Worm (Caenorhabditis elegans) whole organism, L3 larva: ENCODE data around the gene moc-6.

Experiments used
- R02D3.7 ChIP-seq: fragments of 150-350 bp; optimal IDR thresholded peaks from 2 replicates; lab custom pipeline; 2014; ENCODE audit warnings: missing biosample characterization, missing genetic modification characterization
- aly-2 ChIP-seq: fragments of 150-350 bp; optimal IDR thresholded peaks from 2 replicates; lab custom pipeline; 2014; ENCODE audit warnings: missing biosample characterization, missing genetic modification characterization
- ceh-28 ChIP-seq: fragments of 150-350 bp; optimal IDR thresholded peaks from 2 replicates; lab custom pipeline; 2014; ENCODE audit warnings: missing biosample characterization, missing genetic modification reagents, missing genetic modification characterization
- ceh-9 ChIP-seq: sonication (generic microtip); optimal IDR thresholded peaks from 2 replicates; lab custom pipeline; 2018; ENCODE audit warnings: missing biosample characterization, missing genetic modification characterization
- daf-12 ChIP-seq: fragments of 150-350 bp; optimal IDR thresholded peaks from 2 replicates; lab custom pipeline; 2014; ENCODE audit warnings: missing biosample characterization, missing genetic modification reagents, missing genetic modification characterization
- egl-27 ChIP-seq: sonication (generic microtip); optimal IDR thresholded peaks from 4 replicates; lab custom pipeline; 2017; ENCODE audit warnings: missing biosample characterization, missing genetic modification reagents, missing genetic modification characterization
- elt-1 ChIP-seq: fragments of 150-350 bp; optimal IDR thresholded peaks from 2 replicates; lab custom pipeline; 2014; ENCODE audit warnings: missing biosample characterization, missing genetic modification characterization
- elt-2 ChIP-seq: sonication (generic microtip); optimal IDR thresholded peaks from 2 replicates; lab custom pipeline; 2016; ENCODE audit warnings: missing genetic modification reagents, mild to moderate bottlenecking, missing genetic modification characterization, missing compliant biosample characterization
- fkh-10 ChIP-seq: sonication (generic microtip); optimal IDR thresholded peaks from 2 replicates; lab custom pipeline; 2017; ENCODE audit warnings: missing biosample characterization, missing genetic modification reagents, missing genetic modification characterization
- fos-1 ChIP-seq: fragments of 150-350 bp; optimal IDR thresholded peaks from 2 replicates; lab custom pipeline; 2014; ENCODE audit warnings: missing biosample characterization, missing genetic modification characterization
- hmg-11 ChIP-seq: sonication (generic microtip); optimal IDR thresholded peaks from 2 replicates; lab custom pipeline; 2016; ENCODE audit warnings: missing genetic modification characterization, missing compliant biosample characterization
- jun-1 ChIP-seq: fragments of 150-350 bp; optimal IDR thresholded peaks from 2 replicates; lab custom pipeline; 2014; ENCODE audit warnings: missing biosample characterization, missing genetic modification reagents, missing genetic modification characterization
- lin-15B ChIP-seq: fragments of 150-350 bp; optimal IDR thresholded peaks from 2 replicates; lab custom pipeline; 2014; ENCODE audit warnings: missing biosample characterization, missing genetic modification characterization
- lin-39 ChIP-seq: fragments of 150-350 bp; optimal IDR thresholded peaks from 2 replicates; lab custom pipeline; 2018; ENCODE audit warnings: missing biosample characterization, missing genetic modification reagents, missing genetic modification characterization
- lsy-12 ChIP-seq: sonication (generic microtip); optimal IDR thresholded peaks from 2 replicates; lab custom pipeline; 2016; ENCODE audit warnings: mild to moderate bottlenecking, missing genetic modification characterization, missing compliant biosample characterization
- nfya-1 ChIP-seq: sonication (generic microtip); optimal IDR thresholded peaks from 2 replicates; lab custom pipeline; 2017; ENCODE audit warnings: missing genetic modification characterization, mild to moderate bottlenecking, missing compliant biosample characterization, antibody characterized with exemption, moderate library complexity; ENCODE audit not compliant: insufficient read depth
- nhr-12 ChIP-seq: fragments of 150-350 bp; optimal IDR thresholded peaks from 2 replicates; lab custom pipeline; 2014; ENCODE audit warnings: missing biosample characterization, missing genetic modification characterization
- nhr-237 ChIP-seq: fragments of 150-350 bp; optimal IDR thresholded peaks from 2 replicates; lab custom pipeline; 2014; ENCODE audit warnings: missing biosample characterization, missing genetic modification characterization
- nhr-25 ChIP-seq: sonication (generic microtip); optimal IDR thresholded peaks from 2 replicates; lab custom pipeline; 2017; ENCODE audit warnings: missing biosample characterization, missing genetic modification characterization
- nhr-28 ChIP-seq: fragments of 150-350 bp; optimal IDR thresholded peaks from 2 replicates; lab custom pipeline; 2014; ENCODE audit warnings: missing biosample characterization, missing genetic modification characterization
- nhr-43 ChIP-seq: sonication (generic microtip); optimal IDR thresholded peaks from 2 replicates; lab custom pipeline; 2016; ENCODE audit warnings: mild to moderate bottlenecking, missing genetic modification characterization, missing compliant biosample characterization; ENCODE audit not compliant: poor library complexity, severe bottlenecking
- nhr-67 ChIP-seq: fragments of 150-350 bp; optimal IDR thresholded peaks from 2 replicates; lab custom pipeline; 2014; ENCODE audit warnings: missing biosample characterization, missing genetic modification characterization
- nhr-76 ChIP-seq: fragments of 150-350 bp; sonication (generic microtip); optimal IDR thresholded peaks from 5 replicates; lab custom pipeline; 2014; ENCODE audit warnings: missing biosample characterization, missing genetic modification characterization
- pha-4 ChIP-seq: fragments of 150-350 bp; optimal IDR thresholded peaks from 2 replicates; lab custom pipeline; 2014; ENCODE audit warnings: missing biosample characterization, missing genetic modification reagents, missing genetic modification characterization
- pqm-1 ChIP-seq: fragments of 150-350 bp; optimal IDR thresholded peaks from 2 replicates; lab custom pipeline; 2017; ENCODE audit warnings: missing biosample characterization, missing genetic modification characterization, inconsistent platforms
- sea-2 ChIP-seq: fragments of 150-350 bp; sonication (generic microtip); optimal IDR thresholded peaks from 4 replicates; lab custom pipeline; 2014; ENCODE audit warnings: missing biosample characterization, missing genetic modification reagents, missing genetic modification characterization
- snpc-4 ChIP-seq: fragments of 150-350 bp; optimal IDR thresholded peaks from 2 replicates; lab custom pipeline; 2014; ENCODE audit warnings: missing biosample characterization, missing genetic modification characterization
- unc-62 ChIP-seq: fragments of 150-350 bp; sonication (generic microtip); optimal IDR thresholded peaks from 4 replicates; lab custom pipeline; 2014; ENCODE audit warnings: missing biosample characterization, missing genetic modification reagents, missing genetic modification characterization
- zag-1 ChIP-seq: fragments of 150-350 bp; optimal IDR thresholded peaks from 2 replicates; lab custom pipeline; 2014; ENCODE audit warnings: missing biosample characterization, missing genetic modification characterization
- ztf-11 ChIP-seq: fragments of 150-350 bp; optimal IDR thresholded peaks from 2 replicates; lab custom pipeline; 2014; ENCODE audit warnings: missing biosample characterization, missing genetic modification characterization

moc-6 gene

DNA sequence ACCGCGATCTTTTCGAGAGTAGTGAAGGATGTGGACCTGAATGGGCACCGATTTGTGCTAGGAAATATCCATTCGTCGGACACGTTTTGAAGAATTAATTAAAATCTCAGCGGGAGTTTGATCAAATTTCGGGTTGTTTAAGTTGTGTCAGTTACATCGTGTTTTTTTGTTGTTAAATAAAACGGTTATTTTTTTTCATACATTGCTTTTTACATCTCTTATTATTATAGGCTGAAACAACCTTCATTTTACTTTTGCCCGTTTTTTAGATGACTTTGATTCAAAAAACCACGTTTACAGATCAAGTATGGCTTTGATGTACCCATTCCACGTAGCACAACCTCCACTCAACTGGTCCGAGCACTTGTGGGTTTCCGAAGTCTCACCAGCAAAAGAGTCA is 22.7 kb upstream of the moc-6 start, which contains the start of gene emb-1:
Gene emb-1 (plus strand): TSS at position 301 of the 400 bp plus-strand sequence.
- TF ChIP-seq pqm-1 (tag; lab: Kevin White, UChicago) (no peak), pha-4 (tag; lab: Kevin White, UChicago) (no peak), lin-39 (tag; lab: Kevin White, UChicago) (no peak), egl-27 (no peak), nhr-237 (tag; lab: Kevin White, UChicago) (no peak), jun-1 (tag; lab: Kevin White, UChicago) (no peak), daf-12 (tag; lab: Kevin White, UChicago) (no peak), nhr-25 (tag; lab: Kevin White, UChicago) (no peak), sea-2 (GFP tag; lab: Kevin White, UChicago) (no peak)

DNA sequence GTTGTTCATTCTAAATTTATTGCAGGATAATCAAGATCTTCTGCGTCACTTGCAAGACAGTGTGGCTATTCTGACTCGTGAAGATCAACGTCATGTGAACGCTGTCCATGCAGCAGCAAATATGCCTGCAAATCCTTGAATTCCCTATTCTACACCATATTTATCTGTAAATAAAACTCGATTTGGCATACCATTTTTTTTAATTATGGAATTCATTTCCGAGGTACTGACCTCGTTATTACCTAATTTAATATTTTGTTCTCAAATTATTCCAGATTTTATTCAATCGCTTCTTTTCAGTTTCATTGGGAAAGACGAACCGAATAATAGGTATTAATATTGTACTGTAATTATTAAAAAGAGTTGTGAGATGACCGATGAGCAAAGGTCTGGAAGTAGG is 22.2 kb upstream of the moc-6 start, which contains the start of gene cid-1:
Gene cid-1 (plus strand): TSS at position 301 of the 400 bp plus-strand sequence.
- TF ChIP-seq ceh-9 (tag; lab: Kevin White, UChicago) (no peak), lin-39 (tag; lab: Kevin White, UChicago) (no peak), nhr-76 (tag; lab: Kevin White, UChicago) (no peak), fos-1 (tag; lab: Kevin White, UChicago) (no peak), nhr-43 (tag; lab: Kevin White, UChicago) (no peak), nfya-1 (tag; lab: Kevin White, UChicago) (no peak), elt-1 (tag; lab: Kevin White, UChicago) (no peak), fkh-10 (GFP tag; lab: Kevin White, UChicago) (no peak), nhr-12 (tag; lab: Kevin White, UChicago) (no peak), R02D3.7 (no peak), hmg-11 (no peak), lsy-12 (tag; lab: Kevin White, UChicago) (no peak), jun-1 (tag; lab: Kevin White, UChicago) (no peak), unc-62 (GFP tag; lab: Kevin White, UChicago) (no peak), ceh-28 (tag; lab: Kevin White, UChicago) (no peak), ztf-11 (tag; lab: Kevin White, UChicago) (no peak)

ce11 chrIII:5179166-5179565 is 16.6 kb upstream of the moc-6 start:
- TF ChIP-seq nfya-1 (tag; lab: Kevin White, UChicago) (peak; percentile 95), nhr-12 (tag; lab: Kevin White, UChicago) (no peak), zag-1 (tag; lab: Kevin White, UChicago) (no peak)

DNA sequence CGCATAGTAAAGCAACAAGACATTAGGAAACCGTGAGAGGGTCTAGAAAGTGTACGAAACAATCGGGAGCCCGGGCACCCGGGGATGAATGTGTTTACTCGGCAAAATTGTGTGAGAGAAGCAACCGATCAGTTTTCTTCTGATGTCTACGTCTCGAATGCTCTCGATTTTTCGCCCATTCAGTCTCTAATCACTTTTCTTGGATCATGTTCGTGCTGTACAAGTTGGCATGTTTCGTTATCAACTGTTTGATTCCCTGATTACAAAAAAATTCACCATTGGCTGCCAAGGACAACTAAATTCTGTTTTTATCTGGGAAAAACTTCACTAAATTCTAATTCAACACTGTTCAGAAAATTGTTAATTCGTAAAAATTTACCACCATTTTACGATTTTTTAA is 15.2 kb upstream of the moc-6 start:
- TF ChIP-seq nfya-1 (tag; lab: Kevin White, UChicago) (peak; percentile 14), pha-4 (tag; lab: Kevin White, UChicago) (peak; percentile 6), elt-2 (tag; lab: Kevin White, UChicago) (peak; percentile 67), zag-1 (tag; lab: Kevin White, UChicago) (no peak)

DNA sequence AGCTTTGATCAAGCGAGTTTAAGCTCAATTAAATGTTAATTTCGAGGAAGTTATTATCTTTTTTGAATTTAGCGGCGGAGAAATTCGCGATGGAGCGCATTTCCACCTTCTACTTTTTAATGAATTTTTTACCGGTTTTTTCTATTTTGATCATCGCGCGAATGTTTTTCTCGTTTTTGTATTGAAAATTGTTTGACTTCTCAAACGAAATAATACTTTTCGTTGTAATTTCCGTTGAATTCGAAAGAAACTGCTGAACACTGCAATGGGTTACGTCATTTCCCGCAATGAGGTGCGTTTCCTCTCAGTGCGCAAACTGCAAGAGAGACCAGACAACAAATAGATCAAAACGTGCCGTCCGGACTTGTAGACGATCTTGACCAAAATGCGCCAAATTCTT is 14.6 kb upstream of the moc-6 start:
- TF ChIP-seq nfya-1 (tag; lab: Kevin White, UChicago) (no peak), nhr-67 (no peak), aly-2 (tag; lab: Kevin White, UChicago) (no peak), egl-27 (no peak), elt-1 (tag; lab: Kevin White, UChicago) (no peak), zag-1 (tag; lab: Kevin White, UChicago) (no peak), lin-15B (tag; lab: Kevin White, UChicago) (no peak), ztf-11 (tag; lab: Kevin White, UChicago) (no peak), ceh-9 (tag; lab: Kevin White, UChicago) (no peak), snpc-4 (tag; lab: Kevin White, UChicago) (no peak)
- TF ChIP-seq, all 47 proteins: peak for 0

ce11 chrIII:5181641-5182040 is 14.1 kb upstream of the moc-6 start:
- TF ChIP-seq pqm-1 (tag; lab: Kevin White, UChicago): no peak
- no peak for TF ChIP-seq hmg-11
- peak; percentile 30 for TF ChIP-seq nfya-1 (tag; lab: Kevin White, UChicago)
- TF ChIP-seq nhr-28: no peak
